Fruit fly (Drosophila melanogaster) whole organism, embryonic: ENCODE data around the gene CG34296.

ENCODE experiments used
- BEAF-32 ChIP-seq: fragments of 200-800 bp; sonication (Bioruptor generic); optimal IDR thresholded peaks from 3 replicates; lab custom pipeline; 2017; ENCODE audit warnings: missing biosample characterization, missing genetic modification characterization, mild to moderate bottlenecking, moderate library complexity, missing genetic modification reagents
- CG10147 ChIP-seq: fragments of 200-800 bp; sonication (Bioruptor generic); optimal IDR thresholded peaks from 2 replicates; lab custom pipeline; 2019; ENCODE audit warnings: missing biosample characterization, mild to moderate bottlenecking, missing genetic modification characterization, moderate library complexity
- CG10431 ChIP-seq: fragments of 200-800 bp; sonication (Bioruptor generic); optimal IDR thresholded peaks from 3 replicates; lab custom pipeline; 2018; ENCODE audit warnings: missing biosample characterization, mild to moderate bottlenecking, missing genetic modification characterization
- CG10565 ChIP-seq: fragments of 200-800 bp; sonication (Bioruptor generic); optimal IDR thresholded peaks from 3 replicates; lab custom pipeline; 2016; ENCODE audit warnings: missing biosample characterization, mild to moderate bottlenecking, missing genetic modification characterization
- CG11504 ChIP-seq: fragments of 200-800 bp; sonication (Bioruptor generic); optimal IDR thresholded peaks from 3 replicates; lab custom pipeline; 2019; ENCODE audit warnings: missing biosample characterization, mild to moderate bottlenecking, missing genetic modification characterization, moderate library complexity
- CG12219 ChIP-seq: fragments of 200-800 bp; sonication (Bioruptor generic); optimal IDR thresholded peaks from 3 replicates; lab custom pipeline; 2018; ENCODE audit warnings: missing biosample characterization, mild to moderate bottlenecking, missing genetic modification characterization
- CG12236 ChIP-seq: fragments of 200-800 bp; sonication (Bioruptor generic); optimal IDR thresholded peaks from 2 replicates; lab custom pipeline; 2016; ENCODE audit warnings: missing biosample characterization, missing genetic modification characterization
- CG12769 ChIP-seq: fragments of 200-800 bp; sonication (Bioruptor generic); optimal IDR thresholded peaks from 2 replicates; lab custom pipeline; 2019; ENCODE audit warnings: missing biosample characterization, mild to moderate bottlenecking, missing genetic modification characterization, moderate library complexity
- CG13123 ChIP-seq: fragments of 200-800 bp; sonication (Bioruptor generic); optimal IDR thresholded peaks from 2 replicates; lab custom pipeline; 2016; ENCODE audit warnings: missing biosample characterization, missing genetic modification characterization
- CG14860 ChIP-seq: fragments of 200-800 bp; sonication (Bioruptor generic); IDR thresholded peaks from 3 replicates; pipeline ENCODE4 v1.3.6; 2022; ENCODE audit warnings: missing biosample characterization, missing genetic modification characterization; ENCODE audit not compliant: partially characterized antibody
- CG15479 ChIP-seq: fragments of 200-800 bp; sonication (Bioruptor generic); optimal IDR thresholded peaks from 3 replicates; lab custom pipeline; 2019; ENCODE audit warnings: missing biosample characterization, mild to moderate bottlenecking, missing genetic modification characterization, moderate library complexity
- CG16779 ChIP-seq: fragments of 200-800 bp; sonication (Bioruptor generic); IDR thresholded peaks from 2 replicates; pipeline ENCODE4 v1.3.6; 2022; ENCODE audit warnings: missing biosample characterization, missing genetic modification characterization
- CG17385 ChIP-seq: fragments of 200-800 bp; sonication (Bioruptor generic); optimal IDR thresholded peaks from 3 replicates; lab custom pipeline; 2018; ENCODE audit warnings: missing biosample characterization, mild to moderate bottlenecking, missing genetic modification characterization
- CG2678 ChIP-seq: fragments of 200-800 bp; sonication (Bioruptor generic); optimal IDR thresholded peaks from 3 replicates; lab custom pipeline; 2019; ENCODE audit warnings: missing biosample characterization, mild to moderate bottlenecking, missing genetic modification characterization, moderate library complexity
- CG32532 ChIP-seq: fragments of 200-800 bp; sonication (Bioruptor generic); IDR thresholded peaks from 2 replicates; pipeline ENCODE4 v1.3.6; 2022; ENCODE audit warnings: missing biosample characterization, missing genetic modification characterization
- CG34224 ChIP-seq: fragments of 200-800 bp; sonication (Bioruptor generic); IDR thresholded peaks from 3 replicates; pipeline ENCODE4 v1.3.6; 2022; ENCODE audit warnings: missing biosample characterization, missing genetic modification characterization; ENCODE audit not compliant: partially characterized antibody
- CG6654 ChIP-seq: fragments of 200-800 bp; sonication (Bioruptor generic); optimal IDR thresholded peaks from 2 replicates; lab custom pipeline; 2017; ENCODE audit warnings: missing biosample characterization, mild to moderate bottlenecking, missing genetic modification characterization
- CG9932 ChIP-seq: fragments of 200-800 bp; sonication (Bioruptor generic); IDR thresholded peaks from 2 replicates; pipeline ENCODE4 v1.3.6; 2022; ENCODE audit warnings: missing biosample characterization, missing genetic modification characterization
- E2f2 ChIP-seq: fragments of 200-800 bp; sonication (Bioruptor generic); IDR thresholded peaks from 2 replicates; pipeline ENCODE4 v1.3.6; 2022; ENCODE audit warnings: missing biosample characterization, missing genetic modification characterization
- Gug ChIP-seq: fragments of 200-800 bp; sonication (Bioruptor generic); IDR thresholded peaks from 4 replicates; pipeline ENCODE4 v1.3.6; 2022; ENCODE audit warnings: missing biosample characterization, missing genetic modification characterization
- HLH3B ChIP-seq: fragments of 200-800 bp; sonication (Bioruptor generic); IDR thresholded peaks from 2 replicates; pipeline ENCODE4 v1.3.6; 2022; ENCODE audit warnings: missing biosample characterization, missing genetic modification characterization
- Hmr ChIP-seq: fragments of 200-800 bp; sonication (Bioruptor generic); optimal IDR thresholded peaks from 3 replicates; lab custom pipeline; 2017; ENCODE audit warnings: mild to moderate bottlenecking, missing biosample characterization, missing genetic modification reagents, missing genetic modification characterization
- Lpt ChIP-seq: fragments of >200 bp; optimal IDR thresholded peaks from 2 replicates; lab custom pipeline; 2018; ENCODE audit warnings: missing biosample characterization, missing genetic modification characterization
- MBD-R2 ChIP-seq: fragments of 200-800 bp; sonication (Bioruptor generic); IDR thresholded peaks from 2 replicates; pipeline ENCODE4 v1.3.6; 2022; ENCODE audit warnings: missing biosample characterization, missing genetic modification characterization
- Meics ChIP-seq: fragments of 200-800 bp; sonication (Bioruptor generic); optimal IDR thresholded peaks from 2 replicates; lab custom pipeline; 2017; ENCODE audit warnings: missing biosample characterization, mild to moderate bottlenecking, missing genetic modification characterization
- NFAT ChIP-seq: fragments of 200-800 bp; sonication (Bioruptor generic); IDR thresholded peaks from 2 replicates; pipeline ENCODE4 v1.3.6; 2022; ENCODE audit warnings: missing biosample characterization, missing genetic modification characterization
- Nf-YB ChIP-seq: fragments of 200-800 bp; sonication (Bioruptor generic); optimal IDR thresholded peaks from 3 replicates; lab custom pipeline; 2019; ENCODE audit warnings: missing biosample characterization, mild to moderate bottlenecking, missing genetic modification characterization, moderate library complexity
- Nf-YC ChIP-seq: fragments of 200-800 bp; optimal IDR thresholded peaks from 3 replicates; lab custom pipeline; 2019; ENCODE audit warnings: missing biosample characterization, mild to moderate bottlenecking, missing genetic modification characterization, moderate library complexity
- Rfx ChIP-seq: fragments of 200-800 bp; sonication (Bioruptor generic); IDR thresholded peaks from 2 replicates; pipeline ENCODE4 v1.3.6; 2022; ENCODE audit warnings: missing biosample characterization, missing genetic modification characterization
- Trl ChIP-seq, 3 experiments: fragments of >200 bp in 2 of 3; fragments of 200-800 bp in 1 of 3; sonication (Bioruptor generic) in 1 of 3; optimal IDR thresholded peaks; 2 replicates in 1 of 3; 3 replicates in 2 of 3; lab custom pipeline; 2016 to 2017; ENCODE audit warnings: missing biosample characterization in 1 of 3, missing genetic modification characterization in 1 of 3
- Xrp1 ChIP-seq: fragments of 200-800 bp; sonication (Bioruptor generic); IDR thresholded peaks from 2 replicates; pipeline ENCODE4 v1.3.6; 2022; ENCODE audit warnings: missing biosample characterization, missing genetic modification characterization
- chinmo ChIP-seq: fragments of 200-800 bp; sonication (Bioruptor generic); IDR thresholded peaks from 4 replicates; pipeline ENCODE4 v1.3.6; 2022; ENCODE audit warnings: missing biosample characterization, missing genetic modification characterization; ENCODE audit not compliant: partially characterized antibody
- chm ChIP-seq: fragments of 200-800 bp; sonication (Bioruptor generic); IDR thresholded peaks from 2 replicates; pipeline ENCODE4 v1.3.6; 2022; ENCODE audit warnings: missing biosample characterization, missing genetic modification characterization
- crp ChIP-seq, 2 experiments: fragments of 200-800 bp; sonication (Bioruptor generic); optimal IDR thresholded peaks; 2 replicates in 1 of 2; 3 replicates in 1 of 2; lab custom pipeline; 2017; ENCODE audit warnings: missing biosample characterization in 2 of 2, missing genetic modification characterization in 2 of 2, mild to moderate bottlenecking in 1 of 2, moderate library complexity in 1 of 2
- dm ChIP-seq: fragments of 200-800 bp; sonication (Bioruptor generic); optimal IDR thresholded peaks from 3 replicates; lab custom pipeline; 2016; ENCODE audit warnings: missing biosample characterization, missing genetic modification characterization
- gcm ChIP-seq: fragments of 200-800 bp; sonication (Bioruptor generic); optimal IDR thresholded peaks from 2 replicates; lab custom pipeline; 2019; ENCODE audit warnings: missing biosample characterization, mild to moderate bottlenecking, missing genetic modification characterization, moderate library complexity
- gem ChIP-seq: fragments of 200-800 bp; sonication (Bioruptor generic); optimal IDR thresholded peaks from 2 replicates; lab custom pipeline; 2019; ENCODE audit warnings: missing biosample characterization, mild to moderate bottlenecking, missing genetic modification characterization, moderate library complexity
- gfzf ChIP-seq: fragments of 200-800 bp; sonication (Bioruptor generic); optimal IDR thresholded peaks from 2 replicates; lab custom pipeline; 2016; ENCODE audit warnings: missing biosample characterization, mild to moderate bottlenecking, missing genetic modification characterization, moderate library complexity
- grau ChIP-seq: fragments of 200-800 bp; optimal IDR thresholded peaks from 3 replicates; lab custom pipeline; 2019; ENCODE audit warnings: missing biosample characterization, mild to moderate bottlenecking, missing genetic modification characterization, moderate library complexity
- pb ChIP-seq: fragments of 200-800 bp; sonication (Bioruptor generic); optimal IDR thresholded peaks from 3 replicates; lab custom pipeline; 2016; ENCODE audit warnings: missing biosample characterization, missing genetic modification characterization
- phol ChIP-seq: fragments of 200-800 bp; sonication (Bioruptor generic); optimal IDR thresholded peaks from 3 replicates; lab custom pipeline; 2018; ENCODE audit warnings: missing biosample characterization, mild to moderate bottlenecking, missing genetic modification characterization, moderate library complexity
- psq ChIP-seq: fragments of 200-800 bp; sonication (Bioruptor generic); optimal IDR thresholded peaks from 2 replicates; lab custom pipeline; 2017; ENCODE audit warnings: missing biosample characterization, missing genetic modification characterization
- row ChIP-seq: fragments of 200-800 bp; sonication (Bioruptor generic); IDR thresholded peaks from 3 replicates; pipeline ENCODE4 v1.3.6; 2022; ENCODE audit warnings: missing biosample characterization, missing genetic modification characterization
- sd ChIP-seq: fragments of 200-800 bp; sonication (Bioruptor generic); optimal IDR thresholded peaks from 3 replicates; lab custom pipeline; 2018; ENCODE audit warnings: missing biosample characterization, mild to moderate bottlenecking, missing genetic modification characterization, moderate library complexity
- sim ChIP-seq: fragments of 200-800 bp; sonication (Bioruptor generic); IDR thresholded peaks from 2 replicates; pipeline ENCODE4 v1.3.6; 2022; ENCODE audit warnings: missing biosample characterization, missing genetic modification characterization

CG34296 gene

DNA sequence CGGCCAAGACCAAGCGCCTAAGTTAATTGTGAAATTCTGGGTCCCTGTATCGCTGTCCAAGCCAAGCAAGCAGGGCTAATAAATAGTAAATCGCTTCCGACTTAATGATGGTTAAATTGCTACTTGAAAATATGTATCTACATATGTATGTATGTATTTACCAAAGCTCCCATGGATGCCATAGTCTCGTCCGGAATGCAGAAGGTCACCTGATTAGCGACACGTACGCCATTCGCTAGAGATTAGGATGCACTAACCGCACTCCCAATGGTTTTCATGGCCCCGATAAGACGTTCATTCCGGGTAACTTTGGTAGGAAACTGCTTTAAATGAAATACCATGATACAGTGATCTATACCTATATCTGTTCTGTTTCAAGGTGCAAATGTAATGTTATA is 36.4 kb downstream of the CG34296 start:
- TF ChIP-seq chm (GFP tag; lab: Robert Waterston, UW) (no peak), BEAF-32 (GFP tag; lab: Kevin White, UChicago) (no peak), HLH3B (GFP tag; lab: Robert Waterston, UW) (no peak), Lpt (no peak), CG10431 (no peak), CG17385 (GFP tag; lab: Kevin White, UChicago) (no peak), dm (GFP tag; lab: Kevin White, UChicago) (no peak), gcm (GFP tag; lab: Kevin White, UChicago) (no peak), CG12219 (no peak), Xrp1 (no peak), crp (GFP tag; optimal IDR thresholded peaks at IDR 0.05; lab: Kevin White, UChicago) (no peak), Nf-YC (tag; lab: Kevin White, UChicago) (peak; percentile 69), chinmo (GFP tag; lab: Robert Waterston, UW) (no peak), sd (tag; lab: Kevin White, UChicago) (peak; percentile 52), pb (GFP tag; lab: Kevin White, UChicago) (no peak), psq (no peak), sim (no peak), CG15479 (GFP tag; lab: Kevin White, UChicago) (no peak), Nf-YB (GFP tag; lab: Kevin White, UChicago) (peak; percentile 59), Rfx (GFP tag; lab: Robert Waterston, UW) (no peak), CG6654 (no peak), CG12236 (GFP tag; lab: Kevin White, UChicago) (no peak), CG34224 (no peak), CG13123 (GFP tag; lab: Kevin White, UChicago) (no peak)

DNA sequence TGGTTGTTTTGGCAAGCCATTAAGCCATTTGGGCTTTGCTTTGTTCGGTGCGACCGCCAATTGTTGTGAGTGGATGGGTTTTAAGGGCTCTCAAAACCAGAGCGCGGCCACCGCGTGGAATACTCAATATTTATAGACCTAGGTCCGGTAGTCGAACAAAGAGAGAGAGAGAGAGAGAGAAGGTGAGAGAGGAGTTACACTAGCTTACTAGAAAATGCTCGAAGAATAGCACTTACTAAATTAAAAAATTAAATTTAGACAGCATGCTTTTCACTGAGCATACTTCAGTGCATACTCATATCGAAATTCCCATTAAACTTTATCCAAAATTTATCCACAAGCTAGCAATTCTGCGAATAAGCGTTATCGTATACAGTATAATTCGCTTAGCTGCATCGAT is 37.7 kb downstream of the CG34296 start:
- TF ChIP-seq NFAT (GFP tag; lab: Robert Waterston, UW) (0 out of 2 replicates have a peak, but pooled peaks have one; percentile 25), CG11504 (peak; percentile 13), gem (tag; lab: Kevin White, UChicago) (peak; percentile 11), Gug (GFP tag; lab: Robert Waterston, UW) (no peak), CG14860 (GFP tag; lab: Robert Waterston, UW) (no peak), gfzf (no peak), CG12769 (tag; lab: Kevin White, UChicago) (no peak), Meics (GFP tag; lab: Kevin White, UChicago) (peak; percentile 1), phol (tag; lab: Kevin White, UChicago) (no peak), Trl (optimal IDR thresholded peaks at IDR 0.05; lab: Kevin White, UChicago) (peak; percentile 28 to 57), Trl (GFP tag; optimal IDR thresholded peaks at IDR 0.05; lab: Kevin White, UChicago) (no peak), E2f2 (GFP tag; lab: Robert Waterston, UW) (no peak), CG16779 (no peak), CG10565 (GFP tag; lab: Kevin White, UChicago) (no peak), CG10147 (GFP tag; lab: Kevin White, UChicago) (no peak), grau (tag; lab: Kevin White, UChicago) (peak; percentile 26), gcm (GFP tag; lab: Kevin White, UChicago) (no peak), Hmr (GFP tag; lab: Kevin White, UChicago) (no peak), CG9932 (GFP tag; lab: Robert Waterston, UW) (no peak), row (GFP tag; lab: Robert Waterston, UW) (peak; percentile 50), CG2678 (tag; lab: Kevin White, UChicago) (peak; percentile 6), Rfx (GFP tag; lab: Robert Waterston, UW) (peak; percentile 21; the same call in 1 of the 2 replicates), MBD-R2 (GFP tag; lab: Robert Waterston, UW) (no peak), CG32532 (GFP tag; lab: Robert Waterston, UW) (peak; percentile 49; the same call in 1 of the 2 replicates)
